Fruit fly (Drosophila melanogaster) whole organism, embryonic: ENCODE data around the gene CG32102.
A peak's percentile ranks its signal among the peaks of the same experiment; 100 is the strongest.

ENCODE experiments used
- Adf1 ChIP-seq: fragments of 200-800 bp; sonication (Bioruptor generic); IDR thresholded peaks from 2 replicates; pipeline ENCODE4 v1.3.6; 2022; ENCODE audit warnings: missing biosample characterization, missing genetic modification characterization
- B-H2 ChIP-seq: fragments of 200-800 bp; sonication (Bioruptor generic); optimal IDR thresholded peaks from 2 replicates; lab custom pipeline; 2018; ENCODE audit warnings: missing biosample characterization, mild to moderate bottlenecking, missing genetic modification characterization
- CG10147 ChIP-seq: fragments of 200-800 bp; sonication (Bioruptor generic); optimal IDR thresholded peaks from 2 replicates; lab custom pipeline; 2019; ENCODE audit warnings: missing biosample characterization, mild to moderate bottlenecking, missing genetic modification characterization, moderate library complexity
- CG10462 ChIP-seq: fragments of 200-800 bp; sonication (Bioruptor generic); optimal IDR thresholded peaks from 2 replicates; lab custom pipeline; 2016; ENCODE audit warnings: missing biosample characterization, missing genetic modification characterization
- CG11085 ChIP-seq: fragments of 200-800 bp; sonication (Bioruptor generic); IDR thresholded peaks from 2 replicates; pipeline ENCODE4 v1.3.6; 2022; ENCODE audit warnings: missing biosample characterization, missing genetic modification characterization
- CG11093 ChIP-seq: fragments of 200-800 bp; sonication (Bioruptor generic); IDR thresholded peaks from 3 replicates; pipeline ENCODE4 v1.3.6; 2022; ENCODE audit warnings: missing biosample characterization, missing genetic modification characterization
- CG11398 ChIP-seq: fragments of 200-800 bp; sonication (Bioruptor generic); optimal IDR thresholded peaks from 2 replicates; lab custom pipeline; 2016; ENCODE audit warnings: missing biosample characterization, missing genetic modification characterization
- CG11560 ChIP-seq: fragments of 200-800 bp; sonication (Bioruptor generic); IDR thresholded peaks from 3 replicates; pipeline ENCODE4 v1.3.6; 2022; ENCODE audit warnings: missing biosample characterization, missing genetic modification characterization
- CG12104 ChIP-seq: fragments of 200-800 bp; sonication (Bioruptor generic); optimal IDR thresholded peaks from 3 replicates; lab custom pipeline; 2016; ENCODE audit warnings: missing biosample characterization, missing genetic modification characterization
- CG15011 ChIP-seq: fragments of 200-800 bp; sonication (Bioruptor generic); optimal IDR thresholded peaks from 3 replicates; lab custom pipeline; 2018; ENCODE audit warnings: missing biosample characterization, mild to moderate bottlenecking, missing genetic modification characterization
- CG15073 ChIP-seq: fragments of 200-800 bp; sonication (Bioruptor generic); optimal IDR thresholded peaks from 2 replicates; lab custom pipeline; 2016; ENCODE audit warnings: missing biosample characterization, missing genetic modification characterization
- CG15269 ChIP-seq: fragments of 200-800 bp; sonication (Bioruptor generic); optimal IDR thresholded peaks from 2 replicates; lab custom pipeline; 2018; ENCODE audit warnings: missing biosample characterization, mild to moderate bottlenecking, missing genetic modification characterization, moderate library complexity
- CG16863 ChIP-seq: fragments of 200-800 bp; sonication (Bioruptor generic); optimal IDR thresholded peaks from 3 replicates; lab custom pipeline; 2016; ENCODE audit warnings: missing biosample characterization, missing genetic modification characterization
- CG17385 ChIP-seq: fragments of 200-800 bp; sonication (Bioruptor generic); optimal IDR thresholded peaks from 3 replicates; lab custom pipeline; 2018; ENCODE audit warnings: missing biosample characterization, mild to moderate bottlenecking, missing genetic modification characterization
- CG18599 ChIP-seq: fragments of 200-800 bp; sonication (Bioruptor generic); optimal IDR thresholded peaks from 3 replicates; lab custom pipeline; 2017; ENCODE audit warnings: missing biosample characterization, missing genetic modification characterization, mild to moderate bottlenecking, moderate library complexity, missing genetic modification reagents
- CG2129 ChIP-seq: fragments of 200-800 bp; sonication (Bioruptor generic); IDR thresholded peaks from 2 replicates; pipeline ENCODE4 v1.3.6; 2022; ENCODE audit warnings: missing biosample characterization, missing genetic modification characterization; ENCODE audit not compliant: partially characterized antibody
- CG2678 ChIP-seq: fragments of 200-800 bp; sonication (Bioruptor generic); optimal IDR thresholded peaks from 3 replicates; lab custom pipeline; 2019; ENCODE audit warnings: missing biosample characterization, mild to moderate bottlenecking, missing genetic modification characterization, moderate library complexity
- CG31365 ChIP-seq: fragments of 200-800 bp; sonication (Bioruptor generic); optimal IDR thresholded peaks from 2 replicates; lab custom pipeline; 2018; ENCODE audit warnings: missing biosample characterization, mild to moderate bottlenecking, missing genetic modification characterization
- CG31441 ChIP-seq: fragments of 200-800 bp; sonication (Bioruptor generic); IDR thresholded peaks from 2 replicates; pipeline ENCODE4 v1.3.6; 2022; ENCODE audit warnings: missing biosample characterization, missing genetic modification characterization
- CG3281 ChIP-seq: fragments of 200-800 bp; sonication (Bioruptor generic); optimal IDR thresholded peaks from 3 replicates; lab custom pipeline; 2017; ENCODE audit warnings: missing biosample characterization, mild to moderate bottlenecking, missing genetic modification characterization
- CG34224 ChIP-seq: fragments of 200-800 bp; sonication (Bioruptor generic); IDR thresholded peaks from 3 replicates; pipeline ENCODE4 v1.3.6; 2022; ENCODE audit warnings: missing biosample characterization, missing genetic modification characterization; ENCODE audit not compliant: partially characterized antibody
- CG4820 ChIP-seq: fragments of 200-800 bp; sonication (Bioruptor generic); optimal IDR thresholded peaks from 3 replicates; lab custom pipeline; 2016; ENCODE audit warnings: missing biosample characterization, missing genetic modification characterization
- CG6854 ChIP-seq: fragments of 200-800 bp; sonication (Bioruptor generic); optimal IDR thresholded peaks from 3 replicates; lab custom pipeline; 2017; ENCODE audit warnings: missing biosample characterization, mild to moderate bottlenecking, missing genetic modification characterization
- CG8478 ChIP-seq: fragments of >200 bp; optimal IDR thresholded peaks from 2 replicates; lab custom pipeline; 2018
- Eip74EF ChIP-seq, 2 experiments: fragments of 200-800 bp in 1 of 2; fragments of >200 bp in 1 of 2; sonication (Bioruptor generic) in 1 of 2; optimal IDR thresholded peaks; 2 replicates each; lab custom pipeline; 2017 to 2019; ENCODE audit warnings: missing biosample characterization in 2 of 2, missing genetic modification characterization in 2 of 2, mild to moderate bottlenecking in 1 of 2, moderate library complexity in 1 of 2
- Elba2 ChIP-seq: fragments of 200-800 bp; sonication (Bioruptor generic); optimal IDR thresholded peaks from 3 replicates; lab custom pipeline; 2016; ENCODE audit warnings: missing biosample characterization, missing genetic modification characterization
- HLH54F ChIP-seq: fragments of 200-800 bp; sonication (Bioruptor generic); optimal IDR thresholded peaks from 3 replicates; lab custom pipeline; 2016; ENCODE audit warnings: missing biosample characterization, missing genetic modification characterization
- HLHmδ ChIP-seq: fragments of 200-800 bp; sonication (Bioruptor generic); optimal IDR thresholded peaks from 2 replicates; lab custom pipeline; 2018; ENCODE audit warnings: missing biosample characterization, mild to moderate bottlenecking, missing genetic modification characterization, moderate library complexity
- Hr3 ChIP-seq: fragments of 200-800 bp; sonication (Bioruptor generic); optimal IDR thresholded peaks from 3 replicates; lab custom pipeline; 2016; ENCODE audit warnings: missing biosample characterization, missing genetic modification characterization
- Hr39 ChIP-seq: fragments of >200 bp; optimal IDR thresholded peaks from 2 replicates; lab custom pipeline; 2017
- Lhr ChIP-seq: fragments of 200-800 bp; sonication (Bioruptor generic); optimal IDR thresholded peaks from 3 replicates; lab custom pipeline; 2017; ENCODE audit warnings: mild to moderate bottlenecking, missing biosample characterization, missing genetic modification reagents, missing genetic modification characterization
- Meics ChIP-seq: fragments of 200-800 bp; sonication (Bioruptor generic); optimal IDR thresholded peaks from 2 replicates; lab custom pipeline; 2017; ENCODE audit warnings: missing biosample characterization, mild to moderate bottlenecking, missing genetic modification characterization
- Rfx ChIP-seq: fragments of 200-800 bp; sonication (Bioruptor generic); IDR thresholded peaks from 2 replicates; pipeline ENCODE4 v1.3.6; 2022; ENCODE audit warnings: missing biosample characterization, missing genetic modification characterization
- Sox100B ChIP-seq: fragments of 200-800 bp; sonication (Bioruptor generic); optimal IDR thresholded peaks from 3 replicates; lab custom pipeline; 2018; ENCODE audit warnings: missing biosample characterization, mild to moderate bottlenecking, missing genetic modification characterization
- al ChIP-seq: fragments of 200-800 bp; sonication (Bioruptor generic); IDR thresholded peaks from 2 replicates; pipeline ENCODE4 v1.3.6; 2022; ENCODE audit warnings: missing biosample characterization, missing genetic modification characterization
- corto ChIP-seq: fragments of 200-800 bp; sonication (Bioruptor generic); optimal IDR thresholded peaks from 2 replicates; lab custom pipeline; 2016; ENCODE audit warnings: missing biosample characterization, mild to moderate bottlenecking, missing genetic modification characterization, moderate library complexity
- crc ChIP-seq: fragments of 200-800 bp; sonication (Bioruptor generic); optimal IDR thresholded peaks from 2 replicates; lab custom pipeline; 2016; ENCODE audit warnings: missing biosample characterization, missing genetic modification characterization
- crp ChIP-seq, 2 experiments: fragments of 200-800 bp; sonication (Bioruptor generic); optimal IDR thresholded peaks; 2 replicates in 1 of 2; 3 replicates in 1 of 2; lab custom pipeline; 2017; ENCODE audit warnings: missing biosample characterization in 2 of 2, missing genetic modification characterization in 2 of 2, mild to moderate bottlenecking in 1 of 2, moderate library complexity in 1 of 2
- dati ChIP-seq: fragments of 200-800 bp; sonication (Bioruptor generic); IDR thresholded peaks from 2 replicates; pipeline ENCODE4 v1.3.6; 2022; ENCODE audit warnings: missing biosample characterization, missing genetic modification characterization
- dmrt11E ChIP-seq: fragments of 200-800 bp; sonication (Bioruptor generic); optimal IDR thresholded peaks from 3 replicates; lab custom pipeline; 2018; ENCODE audit warnings: missing biosample characterization, mild to moderate bottlenecking, missing genetic modification characterization, moderate library complexity
- gcm ChIP-seq: fragments of 200-800 bp; sonication (Bioruptor generic); optimal IDR thresholded peaks from 2 replicates; lab custom pipeline; 2019; ENCODE audit warnings: missing biosample characterization, mild to moderate bottlenecking, missing genetic modification characterization, moderate library complexity
- hbn ChIP-seq: fragments of 200-800 bp; sonication (Bioruptor generic); IDR thresholded peaks from 2 replicates; pipeline ENCODE4 v1.3.6; 2022; ENCODE audit warnings: missing biosample characterization, missing genetic modification characterization; ENCODE audit not compliant: partially characterized antibody
- jigr1 ChIP-seq: fragments of 200-800 bp; sonication (Bioruptor generic); IDR thresholded peaks from 3 replicates; pipeline ENCODE4 v1.3.6; 2022; ENCODE audit warnings: missing biosample characterization, missing genetic modification characterization
- kah ChIP-seq: fragments of 200-800 bp; sonication (Bioruptor generic); optimal IDR thresholded peaks from 2 replicates; lab custom pipeline; 2018; ENCODE audit warnings: missing biosample characterization, mild to moderate bottlenecking, missing genetic modification characterization
- kni ChIP-seq: fragments of 200-800 bp; sonication (Bioruptor generic); optimal IDR thresholded peaks from 3 replicates; lab custom pipeline; 2017; ENCODE audit warnings: mild to moderate bottlenecking, missing biosample characterization, missing genetic modification reagents, missing genetic modification characterization
- mirr ChIP-seq: fragments of 200-800 bp; sonication (Bioruptor generic); optimal IDR thresholded peaks from 3 replicates; lab custom pipeline; 2018; ENCODE audit warnings: missing biosample characterization, mild to moderate bottlenecking, missing genetic modification characterization
- mld ChIP-seq: fragments of 200-800 bp; sonication (Bioruptor generic); IDR thresholded peaks from 3 replicates; pipeline ENCODE4 v1.3.6; 2022; ENCODE audit warnings: missing biosample characterization, missing genetic modification characterization; ENCODE audit not compliant: partially characterized antibody
- otp ChIP-seq: fragments of 200-800 bp; sonication (Bioruptor generic); IDR thresholded peaks from 3 replicates; pipeline ENCODE4, ENCODE4 v1.3.6; 2022; ENCODE audit warnings: missing biosample characterization, missing genetic modification characterization
- repo ChIP-seq: fragments of 200-800 bp; sonication (Bioruptor generic); optimal IDR thresholded peaks from 2 replicates; lab custom pipeline; 2016; ENCODE audit warnings: missing biosample characterization, missing genetic modification characterization
- usp ChIP-seq: fragments of >200 bp; optimal IDR thresholded peaks from 2 replicates; lab custom pipeline; 2017; ENCODE audit warnings: missing biosample characterization, missing genetic modification characterization
- vfl ChIP-seq: fragments of 200-800 bp; sonication (Bioruptor generic); optimal IDR thresholded peaks from 2 replicates; lab custom pipeline; 2016; ENCODE audit warnings: missing biosample characterization, missing genetic modification characterization

Gene CG32102

dm6 chr3L:12482917-12483316, 13.3 kb upstream of the CG32102 start (continued):
- no peak for TF ChIP-seq otp (GFP tag; lab: Robert Waterston, UW)
- TF ChIP-seq Hr39 (lab: Kevin White, UChicago), result no peak
- peak; percentile 51 for TF ChIP-seq kah
- no peak for TF ChIP-seq mld (GFP tag; lab: Robert Waterston, UW)
- TF ChIP-seq CG4820 (GFP tag; lab: Kevin White, UChicago), result peak; percentile 67
- TF ChIP-seq CG12104, result peak; percentile 75
- TF ChIP-seq HLHmδ, result no peak
- peak; percentile 68; the same call in 1 of the 3 replicates for TF ChIP-seq CG11093 (GFP tag; lab: Robert Waterston, UW)
- no peak for TF ChIP-seq CG2129 (GFP tag; lab: Robert Waterston, UW)
- peak in 1 of 2 experiments; percentile 16 for TF ChIP-seq crp (GFP tag; optimal IDR thresholded peaks at IDR 0.05; lab: Kevin White, UChicago)
- TF ChIP-seq gcm, result peak; percentile 66
- peak; percentile 77 for TF ChIP-seq CG17385 (GFP tag; lab: Kevin White, UChicago)
- TF ChIP-seq CG34224, result no peak
- peak; percentile 10 for TF ChIP-seq mirr (GFP tag; lab: Kevin White, UChicago)
- peak; percentile 48; the same call in 1 of the 2 replicates for TF ChIP-seq CG11085 (GFP tag; lab: Robert Waterston, UW)
- no peak for TF ChIP-seq CG11398 (GFP tag; lab: Kevin White, UChicago)
- TF ChIP-seq Rfx (GFP tag; lab: Robert Waterston, UW), result peak; percentile 47; the same call in 1 of the 2 replicates
- peak; percentile 54 for TF ChIP-seq dmrt11E (tag; lab: Kevin White, UChicago)
- peak; percentile 72 for TF ChIP-seq CG10147 (GFP tag; lab: Kevin White, UChicago)
- no peak; the same call in 2 of the 3 replicates for TF ChIP-seq CG11560 (tag; lab: Robert Waterston, UW)
- no peak for TF ChIP-seq CG31365 (tag; lab: Kevin White, UChicago)
- no peak for TF ChIP-seq Elba2 (GFP tag; lab: Kevin White, UChicago)
- peak; percentile 76 for TF ChIP-seq Hr3 (GFP tag; lab: Kevin White, UChicago)
- 0 out of 2 replicates have a peak, but pooled peaks have one; percentile 58 for TF ChIP-seq dati (GFP tag; lab: Robert Waterston, UW)
- TF ChIP-seq CG3281, result peak; percentile 41
- TF ChIP-seq CG15011 (GFP tag; lab: Kevin White, UChicago), result peak; percentile 51
- peak; percentile 59 for TF ChIP-seq al (GFP tag; lab: Robert Waterston, UW)
- TF ChIP-seq CG6854 (GFP tag; lab: Kevin White, UChicago), result peak; percentile 23
- TF ChIP-seq repo (GFP tag; lab: Kevin White, UChicago), result peak; percentile 17
- no peak for TF ChIP-seq CG15073 (GFP tag; lab: Kevin White, UChicago)
- TF ChIP-seq CG8478, result no peak
- TF ChIP-seq B-H2 (GFP tag; lab: Kevin White, UChicago), result no peak
- peak; percentile 77 for TF ChIP-seq Meics (GFP tag; lab: Kevin White, UChicago)
- TF ChIP-seq hbn (GFP tag; lab: Robert Waterston, UW), result no peak
- TF ChIP-seq Eip74EF (GFP tag; optimal IDR thresholded peaks at IDR 0.05; lab: Kevin White, UChicago), result peak in 1 of 2 experiments; percentile 63
- no peak for TF ChIP-seq vfl (GFP tag; lab: Kevin White, UChicago)
- TF ChIP-seq jigr1, result 0 out of 3 replicates have a peak, but pooled peaks have one; percentile 15
- TF ChIP-seq CG15269 (tag; lab: Kevin White, UChicago), result peak; percentile 88
- peak; percentile 90 for TF ChIP-seq CG31441 (GFP tag; lab: Robert Waterston, UW)
- no peak for TF ChIP-seq Adf1 (GFP tag; lab: Robert Waterston, UW)
- TF ChIP-seq corto (GFP tag; lab: Kevin White, UChicago), result no peak
- TF ChIP-seq Sox100B (GFP tag; lab: Kevin White, UChicago), result peak; percentile 86
- peak; percentile 88 for TF ChIP-seq CG2678 (tag; lab: Kevin White, UChicago)
- TF ChIP-seq kni, result no peak
- peak; percentile 47 for TF ChIP-seq CG10462 (GFP tag; lab: Kevin White, UChicago)
- TF ChIP-seq HLH54F (GFP tag; lab: Kevin White, UChicago), result peak; percentile 53
- peak; percentile 39 for TF ChIP-seq CG18599
- TF ChIP-seq crc (GFP tag; lab: Kevin White, UChicago), result peak; percentile 30
- TF ChIP-seq usp (GFP tag; lab: Kevin White, UChicago), result no peak
- TF ChIP-seq CG16863 (GFP tag; lab: Kevin White, UChicago), result peak; percentile 60
- TF ChIP-seq Lhr (GFP tag; lab: Kevin White, UChicago), result peak; percentile 32
